Fruit fly (Drosophila melanogaster): ENCODE data around the gene Ubc84D.

Gene Ubc84D

DNA sequence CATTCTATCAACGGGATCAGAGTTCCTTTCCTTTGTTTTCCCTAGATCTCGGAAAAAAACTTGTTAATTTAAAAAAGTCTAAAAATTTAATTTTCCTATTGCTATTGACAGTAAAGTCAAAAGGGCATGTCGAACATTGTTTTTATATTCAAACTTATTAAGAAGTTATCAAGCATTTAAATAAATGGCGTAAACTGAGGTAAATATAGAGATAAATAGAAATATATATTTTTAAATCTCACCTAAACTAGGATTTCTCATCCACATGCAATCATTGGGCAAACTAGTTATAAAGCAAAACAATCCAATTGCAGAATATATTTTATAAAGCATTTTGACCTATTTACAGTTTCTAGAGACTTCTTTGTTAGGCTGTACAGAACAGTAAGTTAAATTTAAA, at the start of gene Ubc84D:
Gene Ubc84D (minus strand): TSS at position 101 of the 400 bp plus-strand sequence.
- no peak for TF ChIP-seq Crg-1 (GFP tag; optimal IDR thresholded peaks at IDR 0.05)
- no peak for TF ChIP-seq CG7045 (GFP tag; optimal IDR thresholded peaks at IDR 0.05)
- no peak for TF ChIP-seq bab1 (GFP tag; optimal IDR thresholded peaks at IDR 0.05)
- TF ChIP-seq cic (GFP tag; optimal IDR thresholded peaks at IDR 0.05) = no peak
- no peak for TF ChIP-seq CG1620 (GFP tag; optimal IDR thresholded peaks at IDR 0.05)
- TF ChIP-seq Hr96 (GFP tag; optimal IDR thresholded peaks at IDR 0.05) = no peak

DNA sequence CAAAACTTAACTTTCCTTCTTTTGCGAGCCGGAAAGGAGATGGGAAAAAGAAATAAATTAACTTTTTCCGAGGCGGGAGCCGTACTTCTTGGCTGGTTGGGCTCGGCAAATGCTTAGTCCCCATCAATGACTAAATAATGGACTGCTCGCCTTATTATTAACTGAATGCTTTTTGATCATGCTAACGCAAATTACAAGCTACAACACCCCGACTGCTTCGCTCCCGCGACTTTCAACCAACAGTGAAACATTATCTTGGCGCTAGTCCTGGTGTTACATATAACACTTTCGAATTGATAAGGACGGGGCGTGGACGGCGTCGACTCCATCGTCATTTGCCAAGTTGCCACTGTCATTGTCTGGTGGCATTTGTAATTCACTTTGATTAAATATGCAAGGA, 32.5 kb upstream of the Ubc84D start, which contains the start of gene CG45545:
Gene CG45545 (plus strand): TSS at position 301 of the 400 bp plus-strand sequence.
- TF ChIP-seq ovo (GFP tag; optimal IDR thresholded peaks at IDR 0.05) = no peak
- TF ChIP-seq CG5204 (GFP tag; optimal IDR thresholded peaks at IDR 0.05) = no peak
- no peak for TF ChIP-seq tj (GFP tag; optimal IDR thresholded peaks at IDR 0.05)
- TF ChIP-seq Mnt (GFP tag; optimal IDR thresholded peaks at IDR 0.05) = no peak
- TF ChIP-seq CG7101 (tag; optimal IDR thresholded peaks at IDR 0.05) = no peak
- TF ChIP-seq pad (GFP tag; optimal IDR thresholded peaks at IDR 0.05) = no peak
- TF ChIP-seq CG7045 (GFP tag; optimal IDR thresholded peaks at IDR 0.05) = no peak
- TF ChIP-seq CG33017 (tag; optimal IDR thresholded peaks at IDR 0.05) = no peak
- TF ChIP-seq kay (GFP tag; ENCODE audit: borderline replicate concordance) = no peak
- no peak for TF ChIP-seq CG1620 (GFP tag; optimal IDR thresholded peaks at IDR 0.05)
- no peak for TF ChIP-seq CG12768 (GFP tag; optimal IDR thresholded peaks at IDR 0.05)
- TF ChIP-seq Hr96 (GFP tag; optimal IDR thresholded peaks at IDR 0.05) = no peak
- no peak for TF ChIP-seq bab1 (GFP tag; optimal IDR thresholded peaks at IDR 0.05)
- no peak for TF ChIP-seq CG14711 (tag; optimal IDR thresholded peaks at IDR 0.05)
- no peak for TF ChIP-seq cnc (optimal IDR thresholded peaks at IDR 0.05)
- no peak for TF ChIP-seq toe (GFP tag; optimal IDR thresholded peaks at IDR 0.05)

DNA sequence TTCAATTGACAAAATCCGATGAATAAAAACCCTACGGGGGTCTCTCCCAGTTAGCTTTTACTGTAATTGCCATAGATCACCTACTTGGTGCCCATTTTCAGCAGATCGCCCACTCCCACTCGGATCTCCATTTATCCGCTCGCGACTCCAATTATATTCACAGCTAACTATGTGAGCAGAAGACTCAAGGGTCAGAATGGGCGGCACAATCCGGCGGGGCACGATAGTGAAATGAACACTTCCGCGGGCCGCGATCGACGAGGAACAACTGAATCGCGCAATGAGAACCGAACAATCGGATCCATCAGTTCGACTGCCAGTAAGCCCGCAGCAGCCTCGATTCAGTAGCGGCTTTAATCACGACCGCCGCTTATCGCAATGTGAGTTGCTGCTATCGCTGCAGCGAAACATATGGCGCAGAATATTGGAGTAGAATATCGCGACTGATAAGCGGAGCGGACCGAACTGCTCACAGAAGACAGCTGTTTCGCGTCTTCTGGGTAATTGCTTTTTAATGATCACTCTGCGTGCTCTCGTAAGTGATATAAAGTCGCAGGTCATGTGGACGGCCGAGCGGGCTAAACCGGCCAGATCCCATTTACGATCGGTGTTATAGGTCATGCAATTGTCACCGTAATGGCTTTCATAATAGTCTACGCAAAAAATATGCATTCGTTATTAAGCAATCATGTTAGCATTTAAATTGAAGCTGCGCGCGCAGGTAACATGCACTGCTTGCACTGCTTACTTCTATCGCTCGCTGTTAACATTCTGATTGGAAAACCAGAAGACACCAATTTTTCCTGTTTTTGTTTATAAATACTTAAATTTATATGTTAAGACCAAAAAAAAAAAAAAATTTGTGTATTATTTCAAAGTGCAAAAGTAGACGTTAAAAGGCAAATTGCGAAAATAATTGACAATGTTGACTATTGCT, 29.8 kb upstream of the Ubc84D start, which contains the start of gene alpha-Est1:
Gene alpha-Est1 (minus strand): TSS at position 317 of the 937 bp plus-strand sequence.
- TF ChIP-seq bab1 (GFP tag; optimal IDR thresholded peaks at IDR 0.05) = no peak
- TF ChIP-seq tj (GFP tag; optimal IDR thresholded peaks at IDR 0.05) = no peak
- TF ChIP-seq cic (GFP tag; optimal IDR thresholded peaks at IDR 0.05) = peak; percentile 38
- TF ChIP-seq CG5204 (GFP tag; optimal IDR thresholded peaks at IDR 0.05) = no peak
- no peak for TF ChIP-seq Clk (GFP tag; optimal IDR thresholded peaks at IDR 0.05)

DNA sequence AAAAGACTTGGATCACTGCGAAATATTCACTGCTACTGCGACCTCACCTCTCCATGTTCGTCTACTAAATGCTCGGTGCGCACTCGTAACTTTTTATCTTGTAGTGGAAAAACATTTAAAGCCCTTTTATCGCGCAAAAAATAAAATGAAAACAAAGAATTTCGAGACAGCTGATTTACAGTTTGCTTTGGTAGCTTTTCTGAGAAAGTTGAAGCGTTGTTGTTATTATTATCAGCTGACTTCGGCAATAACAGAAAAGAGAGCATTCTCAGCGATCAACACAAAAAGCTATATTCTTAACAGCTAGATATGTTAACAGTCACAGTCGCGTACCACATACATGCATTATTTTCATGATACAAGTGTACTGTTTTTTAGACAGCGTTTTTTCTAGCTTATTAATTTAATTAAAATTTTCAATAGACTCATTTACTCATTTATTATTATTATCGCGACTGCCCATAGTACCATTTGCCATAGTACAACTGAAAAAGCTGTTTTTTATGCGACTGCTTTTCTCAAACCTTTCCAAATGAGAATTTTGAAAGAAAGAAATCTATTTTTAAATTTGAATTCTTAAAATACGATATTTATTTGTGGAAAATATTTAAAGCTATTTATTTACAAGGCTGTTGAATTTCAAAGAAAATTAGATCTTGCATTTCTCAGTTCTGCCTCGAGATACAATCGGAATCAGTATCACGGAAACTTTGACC, 22.0 kb upstream of the Ubc84D start, which contains the start of the genes alpha-Est3 and alpha-Est2:
Gene alpha-Est3 (minus strand): TSS at position 487 of the 716 bp plus-strand sequence.
Gene alpha-Est2 (plus strand): TSS at position 666 of the 716 bp plus-strand sequence.
- peak; percentile 78 for TF ChIP-seq kay (GFP tag; ENCODE audit: borderline replicate concordance)
- no peak for TF ChIP-seq CG33017 (tag; optimal IDR thresholded peaks at IDR 0.05)
- no peak for TF ChIP-seq Hr96 (GFP tag; optimal IDR thresholded peaks at IDR 0.05)
- TF ChIP-seq bab1 (GFP tag; optimal IDR thresholded peaks at IDR 0.05) = peak; percentile 26
- peak; percentile 27 for TF ChIP-seq tj (GFP tag; optimal IDR thresholded peaks at IDR 0.05)
- peak; percentile 25 for TF ChIP-seq cic (GFP tag; optimal IDR thresholded peaks at IDR 0.05)
- TF ChIP-seq CG7045 (GFP tag; optimal IDR thresholded peaks at IDR 0.05) = no peak

DNA sequence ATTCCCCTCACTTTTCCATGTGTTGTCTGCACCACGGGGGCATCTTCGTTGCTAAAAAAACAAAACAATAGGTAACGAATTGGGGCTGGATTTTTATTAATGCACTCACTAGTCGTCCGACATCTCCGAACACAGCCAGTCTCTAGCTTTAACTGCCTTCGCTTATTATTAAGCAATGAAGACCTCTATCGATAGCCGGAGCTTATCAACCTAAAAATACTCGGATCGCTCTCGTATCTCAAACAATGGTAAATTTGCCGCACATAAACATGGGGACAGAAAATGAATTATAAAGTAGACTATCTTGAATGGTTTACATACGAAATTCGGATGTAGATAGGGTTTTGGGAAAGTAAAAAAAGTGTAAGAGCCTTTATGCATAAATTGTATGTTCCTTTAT, 19.2 kb upstream of the Ubc84D start, which contains the start of gene alpha-Est4:
Gene alpha-Est4 (minus strand): TSS at position 181 of the 400 bp plus-strand sequence.
- TF ChIP-seq ovo (GFP tag; optimal IDR thresholded peaks at IDR 0.05) = no peak
- TF ChIP-seq CG7045 (GFP tag; optimal IDR thresholded peaks at IDR 0.05) = no peak
- TF ChIP-seq CG12768 (GFP tag; optimal IDR thresholded peaks at IDR 0.05) = no peak
- TF ChIP-seq CG1620 (GFP tag; optimal IDR thresholded peaks at IDR 0.05) = no peak
- no peak for TF ChIP-seq CG7101 (tag; optimal IDR thresholded peaks at IDR 0.05)
- no peak for TF ChIP-seq CG33017 (tag; optimal IDR thresholded peaks at IDR 0.05)
- no peak for TF ChIP-seq cnc (optimal IDR thresholded peaks at IDR 0.05)
- TF ChIP-seq tj (GFP tag; optimal IDR thresholded peaks at IDR 0.05) = no peak
- TF ChIP-seq bab1 (GFP tag; optimal IDR thresholded peaks at IDR 0.05) = no peak
- TF ChIP-seq pad (GFP tag; optimal IDR thresholded peaks at IDR 0.05) = no peak
- no peak for TF ChIP-seq cic (GFP tag; optimal IDR thresholded peaks at IDR 0.05)
- no peak for TF ChIP-seq Crg-1 (GFP tag; optimal IDR thresholded peaks at IDR 0.05)
- no peak for TF ChIP-seq Mnt (GFP tag; optimal IDR thresholded peaks at IDR 0.05)
- TF ChIP-seq kay (GFP tag; ENCODE audit: borderline replicate concordance) = no peak
- no peak for TF ChIP-seq CG5204 (GFP tag; optimal IDR thresholded peaks at IDR 0.05)
- no peak for TF ChIP-seq toe (GFP tag; optimal IDR thresholded peaks at IDR 0.05)
- no peak for TF ChIP-seq Clk (GFP tag; optimal IDR thresholded peaks at IDR 0.05)
- TF ChIP-seq CG11617 (GFP tag; optimal IDR thresholded peaks at IDR 0.05) = no peak
- no peak for TF ChIP-seq Hr96 (GFP tag; optimal IDR thresholded peaks at IDR 0.05)
- no peak for TF ChIP-seq CG14711 (tag; optimal IDR thresholded peaks at IDR 0.05)

dm6 chr3R:7536281-7536680, 17.0 kb upstream of the Ubc84D start, which contains the start of gene alpha-Est5:
Gene alpha-Est5 (minus strand): TSS chr3R:7536390.
- TF ChIP-seq cic (GFP tag; optimal IDR thresholded peaks at IDR 0.05) = peak; percentile 46
- TF ChIP-seq Clk (GFP tag; optimal IDR thresholded peaks at IDR 0.05) = no peak
- no peak for TF ChIP-seq ovo (GFP tag; optimal IDR thresholded peaks at IDR 0.05)
- no peak for TF ChIP-seq CG12768 (GFP tag; optimal IDR thresholded peaks at IDR 0.05)
- no peak for TF ChIP-seq pad (GFP tag; optimal IDR thresholded peaks at IDR 0.05)
- peak; percentile 41 for TF ChIP-seq CG1620 (GFP tag; optimal IDR thresholded peaks at IDR 0.05)
- no peak for TF ChIP-seq CG5204 (GFP tag; optimal IDR thresholded peaks at IDR 0.05)
- TF ChIP-seq Crg-1 (GFP tag; optimal IDR thresholded peaks at IDR 0.05) = no peak
- peak; percentile 31 for TF ChIP-seq Mnt (GFP tag; optimal IDR thresholded peaks at IDR 0.05)
- no peak for TF ChIP-seq CG11617 (GFP tag; optimal IDR thresholded peaks at IDR 0.05)
- TF ChIP-seq Hr96 (GFP tag; optimal IDR thresholded peaks at IDR 0.05) = peak; percentile 4
- TF ChIP-seq CG7045 (GFP tag; optimal IDR thresholded peaks at IDR 0.05) = no peak
- TF ChIP-seq kay (GFP tag; ENCODE audit: borderline replicate concordance) = peak; percentile 87
- peak in 1 of 2 experiments; percentile 55 for TF ChIP-seq cnc (optimal IDR thresholded peaks at IDR 0.05)
- peak; percentile 40 for TF ChIP-seq CG33017 (tag; optimal IDR thresholded peaks at IDR 0.05)
- peak; percentile 14 for TF ChIP-seq CG7101 (tag; optimal IDR thresholded peaks at IDR 0.05)
- no peak for TF ChIP-seq CG14711 (tag; optimal IDR thresholded peaks at IDR 0.05)
- TF ChIP-seq tj (GFP tag; optimal IDR thresholded peaks at IDR 0.05) = peak; percentile 54
- peak; percentile 21 for TF ChIP-seq toe (GFP tag; optimal IDR thresholded peaks at IDR 0.05)
- TF ChIP-seq bab1 (GFP tag; optimal IDR thresholded peaks at IDR 0.05) = peak; percentile 29

Measured in whole organism, adult.